Worm (Caenorhabditis elegans): ENCODE results near the gene ZC84.7.

ce11 chrIII:9153809-9154208 is 32.0 kb upstream of the ZC84.7 start, which contains the start of gene nhl-1:
- no peak for TF ChIP-seq ztf-29 (GFP tag; IDR thresholded peaks at IDR 0.05)
- no peak for TF ChIP-seq flt-1 (GFP tag; IDR thresholded peaks at IDR 0.05)
